Worm (Caenorhabditis elegans): ENCODE measurements around the gene srt-14.
"Not testable (repeated sequence)": the region's sequence is repeated elsewhere in the genome, so short reads cannot be mapped to it uniquely, and the experiment has no call there.

Gene srt-14

DNA sequence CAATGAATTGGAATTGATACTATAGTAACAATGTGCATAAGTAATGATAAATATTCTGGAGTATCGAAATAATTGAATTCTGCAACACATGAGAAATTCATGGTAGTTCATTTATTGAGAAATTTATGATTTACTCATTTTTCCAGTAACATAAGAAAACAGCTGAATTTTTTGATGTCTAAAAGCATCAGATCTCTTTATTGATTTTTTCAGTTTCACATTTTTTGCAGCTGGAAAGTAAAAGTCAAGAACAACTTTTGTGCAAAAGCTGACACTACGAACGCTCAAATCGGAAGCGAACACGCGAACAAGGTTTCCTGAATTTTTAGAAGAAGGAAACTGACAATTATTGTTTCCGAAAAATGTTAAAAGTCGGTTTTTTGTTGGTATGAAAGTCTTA lies 33.7 kb upstream of the srt-14 start, which contains the start of gene srh-193:
srh-193 (minus strand) TSS at position 101 of the 400 bp plus-strand sequence.
- TF ChIP-seq hmbx-1, tra-4, B0310.2 (tag; optimal IDR thresholded peaks at IDR 0.05): not testable (repeated sequence)

DNA sequence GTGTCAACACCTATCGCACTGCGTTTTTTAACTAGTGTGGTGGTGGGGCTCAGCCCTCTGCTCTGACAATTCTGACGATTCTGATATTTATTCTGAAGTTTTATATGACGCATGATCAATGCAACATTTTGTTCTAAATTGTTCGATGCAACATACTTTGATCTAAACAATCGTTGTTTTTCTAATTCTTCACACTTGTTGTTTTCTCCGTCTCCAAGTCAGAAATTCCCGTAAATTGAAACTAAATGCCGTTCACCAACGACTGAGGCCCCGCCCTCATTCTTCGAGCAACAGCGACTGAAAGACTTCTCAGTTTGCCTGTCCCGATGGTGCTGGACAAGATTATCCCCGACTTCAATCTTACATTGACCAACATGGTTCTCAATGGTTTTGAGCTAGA lies 28.4 kb upstream of the srt-14 start, which contains the start of gene srt-19:
srt-19 (plus strand) TSS at position 301 of the 400 bp plus-strand sequence.
- not testable (repeated sequence) for TF ChIP-seq ceh-13 (GFP tag; optimal IDR thresholded peaks at IDR 0.05); hmbx-1 (tag; optimal IDR thresholded peaks at IDR 0.05); sea-1 (GFP tag; conservative IDR thresholded peaks at IDR 0.05)

DNA sequence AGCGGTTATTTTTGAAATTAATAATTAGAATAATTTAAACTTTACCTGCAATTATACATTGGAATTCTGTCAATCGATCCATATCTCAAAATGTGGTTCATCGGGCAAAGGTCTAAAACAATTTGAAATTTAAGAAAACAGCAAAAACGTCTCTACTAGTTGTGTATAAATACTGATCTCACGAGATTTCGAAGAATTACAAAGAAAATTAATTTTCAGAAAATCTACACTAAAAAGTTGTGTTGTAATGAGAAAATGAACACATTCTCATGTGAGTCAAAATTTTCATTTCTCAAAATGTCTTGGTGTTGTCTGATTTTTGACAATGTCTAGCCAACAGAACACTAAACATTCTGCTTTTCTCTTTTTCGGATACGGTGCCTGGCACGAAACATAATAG lies 25.3 kb upstream of the srt-14 start, which contains the start of gene srt-37:
srt-37 (minus strand) TSS at position 101 of the 400 bp plus-strand sequence.
- not testable (repeated sequence) for TF ChIP-seq sea-1 (GFP tag; conservative IDR thresholded peaks at IDR 0.05); aly-1 (tag; optimal IDR thresholded peaks at IDR 0.05); F13C5.2 (tag; optimal IDR thresholded peaks at IDR 0.05)

DNA sequence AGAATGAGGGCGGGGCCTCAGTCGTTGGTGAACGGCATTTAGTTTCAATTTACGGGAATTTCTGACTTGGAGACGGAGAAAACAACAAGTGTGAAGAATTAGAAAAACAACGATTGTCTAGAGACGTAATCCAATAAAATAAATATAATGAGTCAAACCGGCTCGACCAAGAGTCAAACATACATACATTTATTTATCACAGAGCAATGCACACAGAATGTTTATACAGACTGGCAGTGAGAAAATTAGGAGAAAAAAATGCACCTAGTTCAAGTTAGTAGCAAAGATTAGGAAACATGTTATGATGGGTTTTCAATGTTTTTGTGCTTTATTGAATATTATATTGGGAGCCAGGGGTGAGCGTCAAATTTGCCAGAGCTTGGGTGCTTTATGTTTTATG lies 22.4 kb upstream of the srt-14 start, which contains the start of gene srt-20:
srt-20 (minus strand) TSS at position 101 of the 400 bp plus-strand sequence.
- not testable (repeated sequence) for TF ChIP-seq aly-1 (tag; optimal IDR thresholded peaks at IDR 0.05); tbx-37 (GFP tag; conservative IDR thresholded peaks at IDR 0.05); ceh-36 (tag; optimal IDR thresholded peaks at IDR 0.05)

DNA sequence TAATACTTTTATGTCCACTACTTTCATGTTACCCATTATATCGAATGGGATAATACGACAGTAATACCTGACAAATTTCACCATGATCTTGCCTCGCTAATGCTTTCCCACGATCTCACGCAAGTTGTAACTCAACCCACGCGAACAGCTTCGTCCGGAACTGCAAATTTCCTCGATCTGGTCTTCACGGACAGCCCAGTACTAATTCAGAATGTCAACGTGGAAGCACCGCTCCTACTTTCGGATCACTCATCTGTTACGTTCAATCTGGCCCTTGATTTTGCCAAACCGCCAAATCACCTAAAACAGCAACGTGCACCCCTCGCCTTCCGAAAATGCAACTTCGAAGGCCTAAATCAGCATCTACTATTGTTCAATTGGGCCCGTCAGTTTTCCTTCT lies 17.0 kb upstream of the srt-14 start:
- TF ChIP-seq tbx-37 (GFP tag; conservative IDR thresholded peaks at IDR 0.05) (no peak), flt-1 (GFP tag; IDR thresholded peaks at IDR 0.05) (no peak), ceh-13 (GFP tag; optimal IDR thresholded peaks at IDR 0.05) (no peak), scrt-1 (GFP tag; IDR thresholded peaks at IDR 0.05) (no peak), pes-1 (GFP tag; IDR thresholded peaks at IDR 0.05) (no peak), F13C5.2 (tag; optimal IDR thresholded peaks at IDR 0.05) (no peak), ama-1 (optimal IDR thresholded peaks at IDR 0.05) (no peak), B0310.2 (tag; optimal IDR thresholded peaks at IDR 0.05) (no peak)

ce11 chrV:4271258-4271657 lies 14.9 kb upstream of the srt-14 start, which contains the start of gene srt-38:
Gene srt-38 (minus strand): TSS chrV:4271358.
- not testable (repeated sequence) for TF ChIP-seq B0310.2 (tag; optimal IDR thresholded peaks at IDR 0.05); tbx-11 (GFP tag; IDR thresholded peaks at IDR 0.05); flt-1 (GFP tag; IDR thresholded peaks at IDR 0.05)

ce11 chrV:4268213-4268612 lies 11.8 kb upstream of the srt-14 start, which contains the start of gene srt-36:
Gene srt-36 (minus strand): TSS chrV:4268313.
- TF ChIP-seq ceh-36 (tag; optimal IDR thresholded peaks at IDR 0.05); aly-1 (tag; optimal IDR thresholded peaks at IDR 0.05); tbx-11 (GFP tag; IDR thresholded peaks at IDR 0.05): not testable (repeated sequence)

- TF ChIP-seq ceh-13 (GFP tag; optimal IDR thresholded peaks at IDR 0.05), result no peak
- no peak for TF ChIP-seq hmbx-1 (tag; optimal IDR thresholded peaks at IDR 0.05)
- TF ChIP-seq flt-1 (GFP tag; IDR thresholded peaks at IDR 0.05), result no peak
- no peak for TF ChIP-seq B0310.2 (tag; optimal IDR thresholded peaks at IDR 0.05)
Observed at ce11 chrV:4264516-4264915, 8.1 kb upstream of the srt-14 start, which contains the start of gene srt-35. Gene srt-35 (minus strand): TSS chrV:4264616.

- TF ChIP-seq ama-1 (optimal IDR thresholded peaks at IDR 0.05), result no peak
- no peak for TF ChIP-seq ceh-36 (tag; optimal IDR thresholded peaks at IDR 0.05)
- TF ChIP-seq flt-1 (GFP tag; IDR thresholded peaks at IDR 0.05), result no peak
- no peak for TF ChIP-seq tbx-11 (GFP tag; IDR thresholded peaks at IDR 0.05)
- TF ChIP-seq sea-1 (GFP tag; conservative IDR thresholded peaks at IDR 0.05), result no peak
- TF ChIP-seq tbx-37 (GFP tag; conservative IDR thresholded peaks at IDR 0.05), result no peak
- TF ChIP-seq ets-7 (tag; optimal IDR thresholded peaks at IDR 0.05), result no peak
- no peak for TF ChIP-seq F13C5.2 (tag; optimal IDR thresholded peaks at IDR 0.05)
- TF ChIP-seq aly-1 (tag; optimal IDR thresholded peaks at IDR 0.05), result no peak
- TF ChIP-seq B0310.2 (tag; optimal IDR thresholded peaks at IDR 0.05), result no peak
- no peak for TF ChIP-seq pes-1 (GFP tag; IDR thresholded peaks at IDR 0.05)
- no peak for TF ChIP-seq tra-4 (tag; optimal IDR thresholded peaks at IDR 0.05)
- TF ChIP-seq hmbx-1 (tag; optimal IDR thresholded peaks at IDR 0.05), result no peak
- no peak for TF ChIP-seq ceh-13 (GFP tag; optimal IDR thresholded peaks at IDR 0.05)
Observed at ce11 chrV:4261385-4261784, 5.0 kb upstream of the srt-14 start.

DNA sequence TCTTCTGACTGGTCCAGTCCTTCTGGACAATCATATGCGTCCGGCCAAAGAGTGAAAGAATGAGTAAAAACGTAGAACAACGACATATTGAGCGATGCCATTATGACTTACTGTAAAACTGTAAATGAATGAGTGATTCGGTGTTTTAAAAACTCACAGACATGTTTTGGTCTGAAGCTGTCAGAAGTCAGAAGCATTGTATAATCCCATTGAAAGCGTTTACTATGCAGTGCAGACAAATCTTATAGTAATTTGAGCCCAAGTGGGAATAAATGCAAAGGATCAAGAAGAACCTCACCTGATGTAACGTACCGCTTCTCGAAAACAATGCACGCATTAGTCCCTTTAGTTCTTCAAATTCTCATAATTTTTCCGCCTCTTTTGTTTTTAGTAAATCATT lies 3.7 kb upstream of the srt-14 start, which contains the start of gene srt-3:
srt-3 (minus strand) TSS at position 101 of the 400 bp plus-strand sequence.
- no peak for TF ChIP-seq flt-1 (GFP tag; IDR thresholded peaks at IDR 0.05)
